Worm (Caenorhabditis elegans) whole organism, late embryonic: Measurements from ENCODE around the gene ZC204.17.
"Not testable (repeated sequence)": the region's sequence is repeated elsewhere in the genome, so short reads cannot be mapped to it uniquely, and the experiment has no call there.

Experiments
- C08G9.2 ChIP-seq: sonication (generic microtip); optimal IDR thresholded peaks from 2 replicates; lab custom pipeline; 2016; ENCODE audit warnings: mild to moderate bottlenecking, missing genetic modification characterization, moderate library complexity, missing compliant biosample characterization
- C38D4.7 ChIP-seq: fragments of 200-800 bp; sonication (Bioruptor generic); optimal IDR thresholded peaks from 2 replicates; lab custom pipeline; 2018; ENCODE audit warnings: mild to moderate bottlenecking, missing genetic modification characterization, moderate library complexity, missing compliant biosample characterization
- K02D7.2 ChIP-seq: sonication (generic microtip); optimal IDR thresholded peaks from 2 replicates; lab custom pipeline; 2017; ENCODE audit warnings: mild to moderate bottlenecking, missing genetic modification characterization, missing compliant biosample characterization
- K09A11.1 ChIP-seq: sonication (generic microtip); optimal IDR thresholded peaks from 2 replicates; lab custom pipeline; 2017; ENCODE audit warnings: antibody characterized with exemption, mild to moderate bottlenecking, missing genetic modification characterization, missing compliant biosample characterization; ENCODE audit not compliant: insufficient read depth
- T23F11.4 ChIP-seq: fragments of 200-800 bp; sonication (Bioruptor generic); optimal IDR thresholded peaks from 2 replicates; lab custom pipeline; 2018; ENCODE audit warnings: mild to moderate bottlenecking, missing genetic modification characterization, missing compliant biosample characterization
- Y22D7AL.16 ChIP-seq: sonication (generic microtip); optimal IDR thresholded peaks from 2 replicates; lab custom pipeline; 2016; ENCODE audit warnings: missing genetic modification characterization, missing compliant biosample characterization
- ahr-1 ChIP-seq: sonication (generic microtip); optimal IDR thresholded peaks from 2 replicates; lab custom pipeline; 2016; ENCODE audit warnings: missing genetic modification characterization, missing compliant biosample characterization
- ceh-14 ChIP-seq: sonication (generic microtip); optimal IDR thresholded peaks from 2 replicates; lab custom pipeline; 2016; ENCODE audit warnings: missing genotype, missing genetic modification characterization, missing compliant biosample characterization
- ceh-18 ChIP-seq: sonication (generic microtip); optimal IDR thresholded peaks from 2 replicates; lab custom pipeline; 2016; ENCODE audit warnings: missing genetic modification characterization, missing compliant biosample characterization
- ceh-19 ChIP-seq: fragments of 200-800 bp; sonication (Bioruptor generic); optimal IDR thresholded peaks from 2 replicates; lab custom pipeline; 2018; ENCODE audit warnings: mild to moderate bottlenecking, missing genetic modification characterization, missing compliant biosample characterization
- ceh-45 ChIP-seq: fragments of 200-800 bp; sonication (Bioruptor generic); IDR thresholded peaks from 2 replicates; pipeline ENCODE4 v1.3.6; 2022; ENCODE audit warnings: missing genetic modification reagents, missing genetic modification characterization, missing compliant biosample characterization
- dmd-4 ChIP-seq: sonication (generic microtip); optimal IDR thresholded peaks from 2 replicates; lab custom pipeline; 2016; ENCODE audit warnings: borderline replicate concordance, missing genetic modification characterization, missing compliant biosample characterization
- elt-2 ChIP-seq: sonication (generic microtip); optimal IDR thresholded peaks from 2 replicates; lab custom pipeline; 2016; ENCODE audit warnings: missing genetic modification reagents, missing genetic modification characterization, missing compliant biosample characterization
- ets-4 ChIP-seq: sonication (generic microtip); optimal IDR thresholded peaks from 2 replicates; lab custom pipeline; 2016; ENCODE audit warnings: missing genetic modification characterization, missing compliant biosample characterization
- fkh-10 ChIP-seq: fragments of 150-350 bp; optimal IDR thresholded peaks from 2 replicates; lab custom pipeline; 2014; ENCODE audit warnings: missing biosample characterization, missing genetic modification reagents, missing genetic modification characterization
- fkh-6 ChIP-seq: sonication (generic microtip); optimal IDR thresholded peaks from 2 replicates; lab custom pipeline; 2016; ENCODE audit warnings: missing genetic modification characterization, missing compliant biosample characterization
- hlh-15 ChIP-seq: sonication (generic microtip); optimal IDR thresholded peaks from 2 replicates; lab custom pipeline; 2016; ENCODE audit warnings: missing genetic modification characterization, missing compliant biosample characterization
- hlh-30 ChIP-seq: sonication (generic microtip); optimal IDR thresholded peaks from 2 replicates; lab custom pipeline; 2017; ENCODE audit warnings: antibody characterized with exemption, missing genetic modification characterization, missing compliant biosample characterization; ENCODE audit not compliant: insufficient read depth
- hlh-6 ChIP-seq: sonication (generic microtip); optimal IDR thresholded peaks from 2 replicates; lab custom pipeline; 2016; ENCODE audit warnings: missing genotype, missing genetic modification characterization, missing compliant biosample characterization
- hlh-8 ChIP-seq: sonication (generic microtip); optimal IDR thresholded peaks from 2 replicates; lab custom pipeline; 2016; ENCODE audit warnings: missing genotype, missing genetic modification characterization, missing compliant biosample characterization
- lim-6 ChIP-seq: sonication (generic microtip); optimal IDR thresholded peaks from 2 replicates; lab custom pipeline; 2016; ENCODE audit warnings: missing genetic modification characterization, missing compliant biosample characterization
- lin-11 ChIP-seq: fragments of 200-800 bp; sonication (Bioruptor generic); optimal IDR thresholded peaks from 2 replicates; lab custom pipeline; 2018; ENCODE audit warnings: mild to moderate bottlenecking, missing genetic modification characterization, missing compliant biosample characterization
- madf-2 ChIP-seq: sonication (generic microtip); optimal IDR thresholded peaks from 2 replicates; lab custom pipeline; 2017; ENCODE audit warnings: missing genetic modification characterization, missing compliant biosample characterization
- nhr-232 ChIP-seq: sonication (generic microtip); optimal IDR thresholded peaks from 2 replicates; lab custom pipeline; 2016; ENCODE audit warnings: missing genetic modification characterization, missing compliant biosample characterization
- npax-4 ChIP-seq: sonication (generic microtip); optimal IDR thresholded peaks from 2 replicates; lab custom pipeline; 2016; ENCODE audit warnings: missing genetic modification characterization, missing compliant biosample characterization
- pat-9 ChIP-seq: fragments of 200-800 bp; sonication (Bioruptor generic); optimal IDR thresholded peaks from 2 replicates; lab custom pipeline; 2018; ENCODE audit warnings: mild to moderate bottlenecking, missing genetic modification characterization, moderate library complexity, missing compliant biosample characterization
- pha-2 ChIP-seq: sonication (generic microtip); optimal IDR thresholded peaks from 2 replicates; lab custom pipeline; 2017; ENCODE audit warnings: mild to moderate bottlenecking, missing genetic modification characterization, missing compliant biosample characterization
- pqm-1 ChIP-seq: sonication (generic microtip); optimal IDR thresholded peaks from 2 replicates; lab custom pipeline; 2016; ENCODE audit warnings: missing genetic modification characterization, missing compliant biosample characterization
- pros-1 ChIP-seq: fragments of 150-350 bp; optimal IDR thresholded peaks from 2 replicates; lab custom pipeline; 2014; ENCODE audit warnings: missing biosample characterization, missing genetic modification reagents, missing genetic modification characterization
- ref-2 ChIP-seq: sonication (generic microtip); optimal IDR thresholded peaks from 2 replicates; lab custom pipeline; 2016; ENCODE audit warnings: missing genetic modification characterization, missing compliant biosample characterization
- rnt-1 ChIP-seq: sonication (generic microtip); optimal IDR thresholded peaks from 2 replicates; lab custom pipeline; 2016; ENCODE audit warnings: missing genetic modification characterization, missing compliant biosample characterization
- sdc-2 ChIP-seq: sonication (generic microtip); optimal IDR thresholded peaks from 2 replicates; lab custom pipeline; 2016; ENCODE audit warnings: missing genotype, missing genetic modification characterization, missing compliant biosample characterization
- sox-2 ChIP-seq: fragments of 200-800 bp; sonication (Bioruptor generic); IDR thresholded peaks from 2 replicates; pipeline ENCODE4 v1.3.6; 2022; ENCODE audit warnings: missing genetic modification reagents, missing genetic modification characterization, missing compliant biosample characterization
- tbx-7 ChIP-seq: sonication (generic microtip); optimal IDR thresholded peaks from 2 replicates; lab custom pipeline; 2016; ENCODE audit warnings: missing genotype, missing genetic modification characterization, missing compliant biosample characterization
- unc-55 ChIP-seq: sonication (generic microtip); optimal IDR thresholded peaks from 2 replicates; lab custom pipeline; 2017; ENCODE audit warnings: missing biosample characterization, missing genetic modification reagents, missing genetic modification characterization
- unc-86 ChIP-seq: sonication (generic microtip); optimal IDR thresholded peaks from 2 replicates; lab custom pipeline; 2016; ENCODE audit warnings: missing genetic modification characterization, missing compliant biosample characterization

ZC204.17 gene

ce11 chrII:1632216-1632615 is 13.9 kb downstream of the ZC204.17 start, which contains the start of gene C08E3.13:
Gene C08E3.13, minus strand, starts transcription at chrII:1632316.
- TF ChIP-seq hlh-30 (tag; lab: Kevin White, UChicago); Y22D7AL.16 (tag; lab: Kevin White, UChicago); K09A11.1: not testable (repeated sequence)

ce11 chrII:1627783-1628182 is 18.3 kb downstream of the ZC204.17 start, which contains the start of gene C08E3.15:
Gene C08E3.15, minus strand, starts transcription at chrII:1627883.
- not testable (repeated sequence) for TF ChIP-seq npax-4 (tag; lab: Kevin White, UChicago); C08G9.2 (tag; lab: Kevin White, UChicago); ref-2

- TF ChIP-seq Y22D7AL.16 (tag; lab: Kevin White, UChicago) (no peak), dmd-4 (tag; lab: Kevin White, UChicago) (no peak), pqm-1 (tag; lab: Kevin White, UChicago) (no peak), nhr-232 (tag; lab: Kevin White, UChicago) (no peak), npax-4 (tag; lab: Kevin White, UChicago) (no peak), ahr-1 (tag; lab: Kevin White, UChicago) (no peak)
Observed at ce11 chrII:1625666-1626065, 20.4 kb downstream of the ZC204.17 start, which contains the start of gene C08E3.14. Gene C08E3.14, plus strand, starts transcription at chrII:1625966.

ce11 chrII:1624572-1624971 is 21.5 kb downstream of the ZC204.17 start, which contains the start of gene fbxa-160:
Gene fbxa-160, minus strand, starts transcription at chrII:1624672.
- no peak for TF ChIP-seq ceh-14 (tag; lab: Kevin White, UChicago)
- TF ChIP-seq pqm-1 (tag; lab: Kevin White, UChicago) = no peak
- TF ChIP-seq tbx-7 (tag; lab: Kevin White, UChicago) = no peak
- no peak for TF ChIP-seq hlh-8 (tag; lab: Kevin White, UChicago)
- no peak for TF ChIP-seq C38D4.7 (GFP tag; lab: Kevin White, UChicago)
- TF ChIP-seq pha-2 (tag; lab: Kevin White, UChicago) = no peak
- TF ChIP-seq sdc-2 = no peak
- TF ChIP-seq hlh-30 (tag; lab: Kevin White, UChicago) = no peak
- TF ChIP-seq T23F11.4 (GFP tag; lab: Kevin White, UChicago) = no peak
- TF ChIP-seq lin-11 (tag; lab: Kevin White, UChicago) = no peak

DNA sequence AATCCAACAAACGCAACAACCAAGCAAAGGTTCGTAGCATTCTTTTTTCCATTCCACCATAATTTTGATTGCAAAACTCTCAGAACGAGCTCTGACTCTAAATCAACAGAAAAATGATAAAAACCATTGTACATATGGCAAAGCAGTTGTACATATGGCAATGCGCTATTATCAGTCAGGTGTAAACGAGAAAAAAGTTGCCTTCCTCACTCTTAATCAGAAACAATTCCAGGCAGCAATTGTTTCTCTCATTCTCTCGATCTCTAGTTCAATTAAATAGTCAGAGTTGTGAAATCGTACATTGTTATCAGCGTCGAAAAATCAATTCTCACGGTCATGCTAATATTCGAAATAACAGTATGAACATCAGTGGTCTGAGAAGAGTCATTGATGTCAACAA is 24.3 kb downstream of the ZC204.17 start:
- TF ChIP-seq unc-86 (tag; lab: Kevin White, UChicago) (no peak), elt-2 (tag; lab: Kevin White, UChicago) (peak; percentile 46)

DNA sequence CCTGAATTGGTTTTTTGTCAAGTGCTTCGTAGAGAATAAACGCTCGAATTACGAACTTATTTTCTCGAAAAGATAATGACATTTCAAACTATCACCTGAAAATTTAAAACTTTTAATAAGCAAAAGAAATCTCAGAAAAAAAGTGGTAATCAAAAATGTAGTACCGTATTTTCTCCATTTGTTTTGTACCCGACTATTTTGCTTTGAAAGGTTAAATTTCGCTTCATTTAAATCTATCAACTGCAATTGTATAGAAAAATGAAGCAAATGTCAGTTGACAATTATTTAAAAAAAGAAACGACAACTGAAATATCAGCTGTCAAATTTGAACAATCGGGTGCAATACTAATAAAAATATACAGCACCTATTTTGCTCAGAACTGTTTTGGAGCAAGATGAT is 24.9 kb downstream of the ZC204.17 start, which contains the start of gene fbxa-158:
Gene fbxa-158 (minus strand): TSS at position 101 of the 400 bp plus-strand sequence.
- TF ChIP-seq ref-2 (no peak), fkh-10 (GFP tag; lab: Kevin White, UChicago) (no peak), sox-2 (GFP tag; lab: Robert Waterston, UW) (no peak)
- TF ChIP-seq, all 69 proteins: peak for 0

- no peak for TF ChIP-seq unc-86 (tag; lab: Kevin White, UChicago)
- TF ChIP-seq lim-6 = no peak
- TF ChIP-seq fkh-6 (tag; lab: Kevin White, UChicago) = no peak
- no peak for TF ChIP-seq ceh-45 (GFP tag; lab: Robert Waterston, UW)
- no peak for TF ChIP-seq sdc-2
- TF ChIP-seq pat-9 = no peak
- TF ChIP-seq ets-4 (tag; lab: Kevin White, UChicago) = no peak
- no peak for TF ChIP-seq rnt-1
- no peak for TF ChIP-seq ceh-19 (GFP tag; lab: Kevin White, UChicago)
- TF ChIP-seq elt-2 (tag; lab: Kevin White, UChicago) = no peak
- no peak for TF ChIP-seq ceh-18 (tag; lab: Kevin White, UChicago)
- TF ChIP-seq hlh-15 (tag; lab: Kevin White, UChicago) = no peak
- no peak for TF ChIP-seq ceh-14 (tag; lab: Kevin White, UChicago)
- TF ChIP-seq K02D7.2 = no peak
- TF ChIP-seq K09A11.1 = no peak
- TF ChIP-seq pros-1 (tag; lab: Kevin White, UChicago) = no peak
- TF ChIP-seq madf-2 (tag; lab: Kevin White, UChicago) = no peak
- no peak for TF ChIP-seq unc-55 (GFP tag; lab: Kevin White, UChicago)
- TF ChIP-seq hlh-6 (tag; lab: Kevin White, UChicago) = no peak
Observed at ce11 chrII:1618948-1619347, 27.2 kb downstream of the ZC204.17 start, which contains the start of gene fbxa-166. Gene fbxa-166, minus strand, starts transcription at chrII:1619048.
